Worm (Caenorhabditis elegans): Measurements from ENCODE around the gene srh-246.

srh-246 gene

DNA sequence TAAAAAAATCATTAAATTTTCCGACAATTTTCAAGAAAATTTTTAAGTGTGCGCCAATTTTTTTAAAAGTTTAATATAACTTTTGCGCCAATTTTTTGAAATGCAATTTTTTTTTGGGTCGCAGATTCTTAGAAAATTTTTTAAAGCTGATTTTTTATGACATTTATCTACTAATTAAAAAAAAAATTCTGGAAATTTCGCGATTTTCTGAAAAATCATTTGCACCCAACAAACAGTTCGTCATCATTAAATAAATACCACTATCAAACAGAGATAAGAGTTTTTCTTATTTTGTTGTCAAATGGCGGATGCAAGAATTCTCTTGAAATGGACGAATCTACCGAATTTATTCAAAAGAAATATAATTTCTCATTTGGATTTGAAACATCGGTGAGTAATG is 42.3 kb downstream of the srh-246 start, which contains the start of gene F48G7.13:
Gene F48G7.13 (plus strand): TSS at position 301 of the 400 bp plus-strand sequence.
- no peak for TF ChIP-seq nhr-237 (tag; optimal IDR thresholded peaks at IDR 0.05)

- TF ChIP-seq ceh-39 (tag; optimal IDR thresholded peaks at IDR 0.05): no peak
- TF ChIP-seq elt-3 (tag; optimal IDR thresholded peaks at IDR 0.05): no peak
- no peak for TF ChIP-seq cnd-1 (tag; optimal IDR thresholded peaks at IDR 0.05)
- TF ChIP-seq nhr-2 (tag; optimal IDR thresholded peaks at IDR 0.05): no peak
- no peak for TF ChIP-seq pha-4 (tag; optimal IDR thresholded peaks at IDR 0.05)
- TF ChIP-seq ceh-43 (GFP tag; optimal IDR thresholded peaks at IDR 0.05): no peak
- no peak for TF ChIP-seq nhr-237 (tag; optimal IDR thresholded peaks at IDR 0.05)
- no peak for TF ChIP-seq elt-1 (tag; optimal IDR thresholded peaks at IDR 0.05; ENCODE audit: borderline replicate concordance, insufficient read depth)
- TF ChIP-seq ces-1 (GFP tag; optimal IDR thresholded peaks at IDR 0.05): no peak
- TF ChIP-seq lsy-2 (tag; optimal IDR thresholded peaks at IDR 0.05): no peak
- TF ChIP-seq flh-1 (GFP tag; optimal IDR thresholded peaks at IDR 0.05): no peak
- TF ChIP-seq unc-120 (tag; optimal IDR thresholded peaks at IDR 0.05; ENCODE audit: poor library complexity, severe bottlenecking): no peak
- no peak for TF ChIP-seq mls-2 (tag; optimal IDR thresholded peaks at IDR 0.05)
- no peak for TF ChIP-seq lin-32 (GFP tag; optimal IDR thresholded peaks at IDR 0.05)
- TF ChIP-seq unc-62 (GFP tag; optimal IDR thresholded peaks at IDR 0.05): no peak
- no peak for TF ChIP-seq unc-39 (tag; optimal IDR thresholded peaks at IDR 0.05)
- no peak for TF ChIP-seq mep-1 (tag; optimal IDR thresholded peaks at IDR 0.05)
- no peak for TF ChIP-seq sptf-1 (tag; optimal IDR thresholded peaks at IDR 0.05)
- no peak for TF ChIP-seq mab-5 (tag; optimal IDR thresholded peaks at IDR 0.05)
- TF ChIP-seq zip-8 (tag; optimal IDR thresholded peaks at IDR 0.05): no peak
These were observed 47.4 kb downstream of the srh-246 start, which contains the start of gene nhr-90 for ce11 chrV:610217-610616. Gene nhr-90, plus strand, starts transcription at chrV:610512.

DNA sequence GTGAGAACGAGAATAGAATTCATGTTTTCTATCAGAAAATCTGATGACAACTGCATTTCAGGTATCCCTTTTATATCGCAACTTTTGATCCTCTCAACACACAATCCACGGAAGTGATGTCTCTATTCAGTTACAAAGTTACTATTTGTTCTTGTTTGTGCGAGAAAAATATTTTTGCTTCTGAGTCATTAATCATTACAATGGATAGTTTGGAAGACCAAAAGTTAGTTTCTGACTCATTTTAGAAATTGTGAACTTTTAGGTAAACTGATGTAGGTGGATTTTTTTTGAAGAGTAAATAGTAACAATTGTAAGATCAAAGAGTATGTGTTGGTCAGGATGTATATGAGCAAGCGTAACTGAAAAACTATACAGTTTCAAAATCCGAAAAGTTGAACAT is 47.9 kb downstream of the srh-246 start, which contains the start of gene srlf-36:
Gene srlf-36 (minus strand): TSS at position 101 of the 400 bp plus-strand sequence.
- no peak for TF ChIP-seq sptf-1 (tag; optimal IDR thresholded peaks at IDR 0.05)
- TF ChIP-seq ces-1 (GFP tag; optimal IDR thresholded peaks at IDR 0.05): no peak
- no peak for TF ChIP-seq zip-8 (tag; optimal IDR thresholded peaks at IDR 0.05)

- no peak for TF ChIP-seq ceh-83 (GFP tag; optimal IDR thresholded peaks at IDR 0.05)
These were observed 48.7 kb downstream of the srh-246 start, which contains the start of gene srw-109 for ce11 chrV:608844-609243. Gene srw-109, minus strand, starts transcription at chrV:608944.

All from whole organism, mixed stage, embryonic.